Fruit fly (Drosophila melanogaster) whole organism, prepupa: ENCODE data around the gene CG31715.

Source experiments
- CG10631 ChIP-seq: fragments of 200-800 bp; sonication (Bioruptor generic); optimal IDR thresholded peaks from 2 replicates; lab custom pipeline; 2016; ENCODE audit warnings: missing biosample characterization, missing genetic modification characterization
- CG10669 ChIP-seq: fragments of 200-800 bp; sonication (Bioruptor generic); optimal IDR thresholded peaks from 3 replicates; lab custom pipeline; 2018; ENCODE audit warnings: missing biosample characterization, mild to moderate bottlenecking, missing genetic modification characterization, moderate library complexity
- CG11294 ChIP-seq: fragments of 200-800 bp; sonication (Bioruptor generic); IDR thresholded peaks from 2 replicates; pipeline ENCODE4 v1.3.6; 2022; ENCODE audit warnings: missing biosample characterization, missing genetic modification characterization
- CG11762 ChIP-seq: fragments of 200-800 bp; sonication (Bioruptor generic); optimal IDR thresholded peaks from 3 replicates; lab custom pipeline; 2016; ENCODE audit warnings: missing biosample characterization, missing genetic modification characterization; ENCODE audit not compliant: insufficient read depth
- CG11902 ChIP-seq: fragments of 200-800 bp; sonication (Bioruptor generic); optimal IDR thresholded peaks from 3 replicates; lab custom pipeline; 2016; ENCODE audit warnings: missing biosample characterization, missing genetic modification characterization
- CG15336 ChIP-seq: fragments of 200-800 bp; sonication (Bioruptor generic); IDR thresholded peaks from 2 replicates; pipeline ENCODE4 v1.3.6; 2022; ENCODE audit warnings: missing biosample characterization, missing genetic modification characterization
- CG1621 ChIP-seq: fragments of 200-800 bp; sonication (Bioruptor generic); optimal IDR thresholded peaks from 3 replicates; lab custom pipeline; 2018; ENCODE audit warnings: missing biosample characterization, mild to moderate bottlenecking, missing genetic modification characterization
- CG16779 ChIP-seq: fragments of 200-800 bp; sonication (Bioruptor generic); optimal IDR thresholded peaks from 3 replicates; lab custom pipeline; 2017; ENCODE audit warnings: missing biosample characterization, mild to moderate bottlenecking, missing genetic modification characterization
- CG32006 ChIP-seq: fragments of 200-800 bp; sonication (Bioruptor generic); optimal IDR thresholded peaks from 3 replicates; lab custom pipeline; 2017; ENCODE audit warnings: missing biosample characterization, mild to moderate bottlenecking, missing genetic modification characterization
- CG34406 ChIP-seq: fragments of 200-800 bp; sonication (Bioruptor generic); optimal IDR thresholded peaks from 3 replicates; lab custom pipeline; 2016; ENCODE audit warnings: missing biosample characterization, missing genetic modification characterization
- CG6276 ChIP-seq: fragments of 200-800 bp; sonication (Bioruptor generic); optimal IDR thresholded peaks from 2 replicates; lab custom pipeline; 2017; ENCODE audit warnings: missing biosample characterization, mild to moderate bottlenecking, missing genetic modification characterization
- CG6792 ChIP-seq: fragments of 200-800 bp; sonication (Bioruptor generic); optimal IDR thresholded peaks from 3 replicates; lab custom pipeline; 2016; ENCODE audit warnings: missing biosample characterization, missing genetic modification characterization
- CG6808 ChIP-seq: fragments of 200-800 bp; sonication (Bioruptor generic); optimal IDR thresholded peaks from 3 replicates; lab custom pipeline; 2017; ENCODE audit warnings: missing biosample characterization, missing genetic modification characterization, mild to moderate bottlenecking, moderate library complexity, missing genetic modification reagents
- CG6854 ChIP-seq: fragments of 200-800 bp; sonication (Bioruptor generic); optimal IDR thresholded peaks from 2 replicates; lab custom pipeline; 2017; ENCODE audit warnings: missing biosample characterization, mild to moderate bottlenecking, missing genetic modification characterization
- CG7368 ChIP-seq: fragments of 200-800 bp; sonication (Bioruptor generic); optimal IDR thresholded peaks from 3 replicates; lab custom pipeline; 2016; ENCODE audit warnings: missing biosample characterization, missing genetic modification characterization
- CG8119 ChIP-seq: fragments of 200-800 bp; sonication (Bioruptor generic); IDR thresholded peaks from 3 replicates; pipeline ENCODE4 v1.3.6; 2022; ENCODE audit warnings: missing biosample characterization, missing genetic modification characterization
- CG9139 ChIP-seq: fragments of 200-800 bp; sonication (Bioruptor generic); optimal IDR thresholded peaks from 3 replicates; lab custom pipeline; 2017; ENCODE audit warnings: missing biosample characterization, mild to moderate bottlenecking, missing genetic modification characterization
- Eip78C ChIP-seq: fragments of 200-800 bp; sonication (Bioruptor generic); peaks from one replicate; lab custom pipeline; 2016; ENCODE audit warnings: missing biosample characterization, missing genetic modification characterization
- Eip93F ChIP-seq: fragments of 200-800 bp; sonication (Bioruptor generic); optimal IDR thresholded peaks from 2 replicates; lab custom pipeline; 2016; ENCODE audit warnings: missing biosample characterization, mild to moderate bottlenecking, missing genetic modification characterization
- Ets21C ChIP-seq: fragments of 200-800 bp; sonication (Bioruptor generic); optimal IDR thresholded peaks from 3 replicates; lab custom pipeline; 2016; ENCODE audit warnings: missing biosample characterization, missing genetic modification characterization
- Ets96B ChIP-seq: fragments of 200-800 bp; optimal IDR thresholded peaks from 2 replicates; lab custom pipeline; 2019; ENCODE audit warnings: missing biosample characterization, mild to moderate bottlenecking, missing genetic modification characterization, moderate library complexity
- Lpt ChIP-seq: fragments of 200-800 bp; sonication (Bioruptor generic); optimal IDR thresholded peaks from 3 replicates; lab custom pipeline; 2016; ENCODE audit warnings: missing biosample characterization, missing genetic modification characterization
- OdsH ChIP-seq: fragments of 200-800 bp; sonication (Bioruptor generic); optimal IDR thresholded peaks from 3 replicates; lab custom pipeline; 2016; ENCODE audit warnings: missing biosample characterization, missing genetic modification characterization
- Smox ChIP-seq: fragments of 200-800 bp; sonication (Bioruptor generic); optimal IDR thresholded peaks from 3 replicates; lab custom pipeline; 2016; ENCODE audit warnings: missing biosample characterization, missing genetic modification characterization
- achi ChIP-seq: fragments of 200-800 bp; sonication (Bioruptor generic); optimal IDR thresholded peaks from 3 replicates; lab custom pipeline; 2016; ENCODE audit warnings: missing biosample characterization, missing genetic modification characterization
- dac ChIP-seq: fragments of 200-800 bp; sonication (Bioruptor generic); optimal IDR thresholded peaks from 2 replicates; lab custom pipeline; 2017; ENCODE audit warnings: missing biosample characterization, mild to moderate bottlenecking, missing genetic modification characterization
- esn ChIP-seq: fragments of 200-800 bp; sonication (Bioruptor generic); optimal IDR thresholded peaks from 2 replicates; lab custom pipeline; 2016; ENCODE audit warnings: missing biosample characterization, mild to moderate bottlenecking, missing genetic modification characterization, moderate library complexity
- fd59A ChIP-seq: fragments of 200-800 bp; sonication (Bioruptor generic); optimal IDR thresholded peaks from 2 replicates; lab custom pipeline; 2017; ENCODE audit warnings: missing biosample characterization, mild to moderate bottlenecking, missing genetic modification characterization, missing genetic modification reagents
- spab ChIP-seq: fragments of 200-800 bp; sonication (Bioruptor generic); optimal IDR thresholded peaks from 2 replicates; lab custom pipeline; 2017; ENCODE audit warnings: missing biosample characterization, mild to moderate bottlenecking, missing genetic modification characterization, missing genetic modification reagents
- ss ChIP-seq, 2 experiments: fragments of 200-800 bp; sonication (Bioruptor generic); optimal IDR thresholded peaks; 2 replicates in 1 of 2; 3 replicates in 1 of 2; lab custom pipeline; 2017 to 2018; ENCODE audit warnings: mild to moderate bottlenecking in 2 of 2, missing biosample characterization in 2 of 2, missing genetic modification characterization in 2 of 2, moderate library complexity in 1 of 2
- svp ChIP-seq: fragments of 200-800 bp; sonication (Bioruptor generic); peaks from one replicate; lab custom pipeline; 2016; ENCODE audit warnings: missing biosample characterization, missing genetic modification characterization
- topi ChIP-seq: fragments of 200-800 bp; sonication (Bioruptor generic); optimal IDR thresholded peaks from 3 replicates; lab custom pipeline; 2016; ENCODE audit warnings: missing biosample characterization, missing genetic modification characterization
- vri ChIP-seq: fragments of 200-800 bp; sonication (Bioruptor generic); optimal IDR thresholded peaks from 3 replicates; lab custom pipeline; 2016; ENCODE audit warnings: missing biosample characterization, mild to moderate bottlenecking, missing genetic modification characterization

Gene CG31715

DNA sequence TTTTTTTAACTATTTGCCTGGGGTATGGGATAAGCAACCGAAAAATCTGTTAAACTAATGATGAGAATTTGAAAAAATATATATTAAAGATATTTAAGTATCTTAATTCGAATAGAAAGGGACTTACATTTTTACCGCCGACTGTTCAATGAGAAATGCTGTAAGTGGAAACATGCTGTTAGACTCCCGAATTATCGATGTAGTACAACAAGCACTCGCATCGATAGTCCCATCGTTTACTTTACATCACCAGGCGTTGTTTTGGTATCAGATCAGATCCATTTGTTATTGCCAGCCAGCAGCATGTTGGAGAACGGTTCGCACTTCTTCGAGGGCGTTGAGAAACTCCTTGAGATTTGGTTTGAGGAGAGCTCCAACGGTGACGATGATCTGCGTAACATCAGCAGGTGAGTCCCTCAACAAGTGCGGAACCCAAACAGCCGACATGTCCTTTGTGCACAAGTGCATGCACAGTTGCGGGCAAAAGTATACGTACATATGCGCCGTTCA lies 2.1 kb upstream of the CG31715 start, which contains the start of gene SamDC (continued):
- TF ChIP-seq CG11762 (GFP tag; lab: Kevin White, UChicago) (no peak), CG10669 (GFP tag; lab: Kevin White, UChicago) (no peak), Smox (GFP tag; lab: Kevin White, UChicago) (peak; percentile 25), CG16779 (tag; lab: Kevin White, UChicago) (no peak), achi (GFP tag; lab: Kevin White, UChicago) (peak; percentile 1), svp (GFP tag; lab: Kevin White, UChicago) (no peak), CG6792 (GFP tag; lab: Kevin White, UChicago) (no peak), ss (GFP tag; optimal IDR thresholded peaks at IDR 0.05; lab: Kevin White, UChicago) (no peak), CG10631 (GFP tag; lab: Kevin White, UChicago) (peak; percentile 45), fd59A (no peak), CG11294 (no peak), CG9139 (GFP tag; lab: Kevin White, UChicago) (no peak), CG32006 (GFP tag; lab: Kevin White, UChicago) (no peak)

DNA sequence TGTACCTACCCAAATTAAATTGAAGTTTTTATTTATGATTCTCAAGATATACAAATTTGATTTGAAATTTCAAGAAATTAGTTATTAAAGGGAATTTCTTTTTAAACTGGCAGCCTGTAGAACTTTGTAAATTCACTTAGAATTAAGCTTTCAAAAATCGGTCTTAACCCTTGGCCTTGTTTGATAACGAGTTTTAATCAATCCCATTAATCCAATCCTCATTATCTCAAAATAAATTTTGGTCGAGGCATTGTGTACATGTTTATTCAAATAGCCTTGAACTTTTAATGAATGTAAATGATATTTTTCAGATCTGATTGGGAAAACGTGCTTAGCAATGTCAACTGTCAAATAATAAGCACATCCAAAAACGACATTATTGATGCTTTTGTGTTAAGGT lies 1.6 kb upstream of the CG31715 start:
- TF ChIP-seq svp (GFP tag; lab: Kevin White, UChicago) (peak; percentile 71), Eip78C (GFP tag; lab: Kevin White, UChicago) (peak; percentile 24), CG15336 (GFP tag; lab: Robert Waterston, UW) (no peak)
- TF ChIP-seq, all 60 proteins: peak for 2

DNA sequence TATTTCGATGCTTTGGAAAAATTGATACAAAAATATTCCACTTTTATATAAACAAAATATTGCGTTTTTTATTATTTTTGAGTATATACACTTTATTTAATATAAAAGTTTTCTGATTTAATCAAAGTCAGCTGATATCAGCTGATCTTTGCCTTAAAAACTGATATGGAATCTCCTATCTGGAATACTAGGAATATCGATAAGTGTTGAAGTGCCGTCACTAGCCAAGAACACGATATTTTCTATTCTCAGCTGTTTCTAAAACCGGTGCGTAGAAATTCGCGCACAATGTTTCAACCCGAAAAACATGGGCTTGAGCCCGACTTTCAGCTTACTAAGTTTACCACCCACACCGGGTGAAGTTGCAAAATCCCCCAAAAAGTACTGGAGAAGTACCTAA lies 1.1 kb downstream of the CG31715 start, which contains the start of gene Sps2:
Sps2 (plus strand) TSS at position 124 of the 400 bp plus-strand sequence.
- TF ChIP-seq vri (GFP tag; lab: Kevin White, UChicago) (no peak), CG10631 (GFP tag; lab: Kevin White, UChicago) (no peak), dac (no peak), CG32006 (GFP tag; lab: Kevin White, UChicago) (no peak), CG8119 (GFP tag; lab: Robert Waterston, UW) (no peak), Ets21C (GFP tag; lab: Kevin White, UChicago) (no peak), Lpt (no peak)

DNA sequence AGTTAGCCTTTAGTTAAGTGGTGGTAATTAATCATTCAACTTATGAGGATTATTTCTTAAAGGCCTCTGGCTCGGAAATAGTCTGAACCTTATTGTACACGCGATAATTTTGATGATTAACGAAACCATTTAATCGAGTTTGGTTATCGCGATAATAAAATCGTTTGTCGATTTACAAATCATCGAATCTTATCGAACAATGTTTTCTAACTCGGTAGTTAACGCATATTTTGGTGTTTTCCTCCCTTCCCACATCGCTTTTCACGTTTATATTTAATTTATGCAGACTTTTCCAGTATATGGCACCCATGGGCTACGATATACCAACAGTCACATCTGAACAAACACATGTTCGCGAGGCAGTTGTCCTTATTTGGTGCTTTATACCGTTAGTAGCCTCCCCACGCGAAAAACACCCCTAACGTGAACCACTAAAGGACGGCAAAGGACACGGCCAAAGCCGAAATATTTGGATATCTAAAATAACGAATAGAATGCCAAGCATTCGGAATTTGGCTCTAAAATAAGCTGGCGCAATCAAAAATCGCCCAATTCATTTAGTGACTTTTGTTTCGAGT lies 2.7 kb downstream of the CG31715 start, which contains the start of gene Frmd5:
Frmd5 (plus strand) TSS at position 414 of the 578 bp plus-strand sequence.
- TF ChIP-seq CG11902 (GFP tag; lab: Kevin White, UChicago) (no peak), Ets96B (tag; lab: Kevin White, UChicago) (no peak), esn (GFP tag; lab: Kevin White, UChicago) (no peak), Eip93F (GFP tag; lab: Kevin White, UChicago) (no peak), CG1621 (tag; lab: Kevin White, UChicago) (no peak), Ets21C (GFP tag; lab: Kevin White, UChicago) (no peak), CG6276 (GFP tag; lab: Kevin White, UChicago) (no peak), CG32006 (GFP tag; lab: Kevin White, UChicago) (no peak), CG10631 (GFP tag; lab: Kevin White, UChicago) (no peak), Lpt (no peak), CG6854 (GFP tag; lab: Kevin White, UChicago) (no peak), spab (GFP tag; lab: Kevin White, UChicago) (no peak), topi (GFP tag; lab: Kevin White, UChicago) (no peak), CG6808 (GFP tag; lab: Kevin White, UChicago) (no peak), OdsH (GFP tag; lab: Kevin White, UChicago) (no peak), CG34406 (GFP tag; lab: Kevin White, UChicago) (no peak), Eip78C (GFP tag; lab: Kevin White, UChicago) (no peak), CG7368 (no peak)
